Worm (Caenorhabditis elegans) whole organism, L3 larva: ENCODE data around the gene str-174.

Source experiments
- R02D3.7 ChIP-seq: fragments of 150-350 bp; optimal IDR thresholded peaks from 2 replicates; lab custom pipeline; 2014; ENCODE audit warnings: missing biosample characterization, missing genetic modification characterization
- ZK546.5 ChIP-seq: sonication (generic microtip); optimal IDR thresholded peaks from 2 replicates; lab custom pipeline; 2017; ENCODE audit warnings: missing biosample characterization, missing genetic modification characterization
- aly-2 ChIP-seq: fragments of 150-350 bp; optimal IDR thresholded peaks from 2 replicates; lab custom pipeline; 2014; ENCODE audit warnings: missing biosample characterization, missing genetic modification characterization
- lin-15B ChIP-seq: fragments of 150-350 bp; optimal IDR thresholded peaks from 2 replicates; lab custom pipeline; 2014; ENCODE audit warnings: missing biosample characterization, missing genetic modification characterization
- lin-39 ChIP-seq: fragments of 150-350 bp; optimal IDR thresholded peaks from 2 replicates; lab custom pipeline; 2018; ENCODE audit warnings: missing biosample characterization, missing genetic modification reagents, missing genetic modification characterization
- nhr-237 ChIP-seq: fragments of 150-350 bp; optimal IDR thresholded peaks from 2 replicates; lab custom pipeline; 2014; ENCODE audit warnings: missing biosample characterization, missing genetic modification characterization
- nhr-25 ChIP-seq: sonication (generic microtip); optimal IDR thresholded peaks from 2 replicates; lab custom pipeline; 2017; ENCODE audit warnings: missing biosample characterization, missing genetic modification characterization
- nhr-76 ChIP-seq: fragments of 150-350 bp; sonication (generic microtip); optimal IDR thresholded peaks from 5 replicates; lab custom pipeline; 2014; ENCODE audit warnings: missing biosample characterization, missing genetic modification characterization
- nhr-77 ChIP-seq: fragments of 150-350 bp; optimal IDR thresholded peaks from 2 replicates; lab custom pipeline; 2014; ENCODE audit warnings: missing biosample characterization, missing genetic modification characterization
- sea-2 ChIP-seq: fragments of 150-350 bp; sonication (generic microtip); optimal IDR thresholded peaks from 4 replicates; lab custom pipeline; 2014; ENCODE audit warnings: missing biosample characterization, missing genetic modification reagents, missing genetic modification characterization
- skn-1 ChIP-seq: fragments of 150-350 bp; optimal IDR thresholded peaks from 2 replicates; lab custom pipeline; 2014; ENCODE audit warnings: missing biosample characterization, missing genetic modification characterization
- snpc-4 ChIP-seq: fragments of 150-350 bp; optimal IDR thresholded peaks from 2 replicates; lab custom pipeline; 2014; ENCODE audit warnings: missing biosample characterization, missing genetic modification characterization
- unc-39 ChIP-seq: sonication (generic microtip); optimal IDR thresholded peaks from 4 replicates; lab custom pipeline; 2017; ENCODE audit warnings: missing biosample characterization, missing genetic modification characterization
- zag-1 ChIP-seq: fragments of 150-350 bp; optimal IDR thresholded peaks from 2 replicates; lab custom pipeline; 2014; ENCODE audit warnings: missing biosample characterization, missing genetic modification characterization

ce11 chrIV:4915689-4916088 lies 41.2 kb upstream of the str-174 start, which contains the start of gene str-155:
- no peak for TF ChIP-seq skn-1 (tag; lab: Kevin White, UChicago)
- no peak for TF ChIP-seq ZK546.5 (tag; lab: Kevin White, UChicago)
- TF ChIP-seq nhr-237 (tag; lab: Kevin White, UChicago): no peak
- no peak for TF ChIP-seq nhr-77 (tag; lab: Kevin White, UChicago)
- TF ChIP-seq lin-15B (tag; lab: Kevin White, UChicago): no peak
- TF ChIP-seq R02D3.7: no peak
- TF ChIP-seq nhr-76 (tag; lab: Kevin White, UChicago): no peak
- no peak for TF ChIP-seq zag-1 (tag; lab: Kevin White, UChicago)
- TF ChIP-seq sea-2: no peak
- TF ChIP-seq nhr-25 (tag; lab: Kevin White, UChicago): no peak
- no peak for TF ChIP-seq lin-39
- no peak for TF ChIP-seq snpc-4 (tag; lab: Kevin White, UChicago)
- TF ChIP-seq unc-39 (tag; lab: Kevin White, UChicago): no peak
- no peak for TF ChIP-seq aly-2 (tag; lab: Kevin White, UChicago)
